Fruit fly (Drosophila melanogaster) whole organism, embryonic: ENCODE results near the gene brm.
A peak's percentile ranks its signal among the peaks of the same experiment; 100 is the strongest.

Experiments used
- Awh ChIP-seq: fragments of 200-800 bp; sonication (Bioruptor generic); IDR thresholded peaks from 2 replicates; pipeline ENCODE4, ENCODE4 v1.3.6; 2022; ENCODE audit warnings: missing biosample characterization, missing genetic modification characterization
- Bdp1 ChIP-seq: fragments of 200-800 bp; sonication (Bioruptor generic); optimal IDR thresholded peaks from 3 replicates; lab custom pipeline; 2016; ENCODE audit warnings: missing biosample characterization, missing genetic modification characterization
- BtbVII ChIP-seq: fragments of 200-800 bp; sonication (Bioruptor generic); optimal IDR thresholded peaks from 3 replicates; lab custom pipeline; 2017; ENCODE audit warnings: missing biosample characterization, mild to moderate bottlenecking, missing genetic modification characterization
- CG10321 ChIP-seq: fragments of 200-800 bp; sonication (Bioruptor generic); IDR thresholded peaks from 2 replicates; pipeline ENCODE4 v1.3.6; 2022; ENCODE audit warnings: missing biosample characterization, missing genetic modification characterization
- CG10565 ChIP-seq: fragments of 200-800 bp; sonication (Bioruptor generic); optimal IDR thresholded peaks from 3 replicates; lab custom pipeline; 2016; ENCODE audit warnings: missing biosample characterization, mild to moderate bottlenecking, missing genetic modification characterization
- CG12236 ChIP-seq: fragments of 200-800 bp; sonication (Bioruptor generic); optimal IDR thresholded peaks from 2 replicates; lab custom pipeline; 2016; ENCODE audit warnings: missing biosample characterization, missing genetic modification characterization
- CG13424 ChIP-seq: fragments of 200-800 bp; sonication (Bioruptor generic); optimal IDR thresholded peaks from 2 replicates; lab custom pipeline; 2019; ENCODE audit warnings: missing biosample characterization, mild to moderate bottlenecking, missing genetic modification characterization, moderate library complexity
- CG14860 ChIP-seq: fragments of 200-800 bp; sonication (Bioruptor generic); IDR thresholded peaks from 3 replicates; pipeline ENCODE4 v1.3.6; 2022; ENCODE audit warnings: missing biosample characterization, missing genetic modification characterization; ENCODE audit not compliant: partially characterized antibody
- CG15269 ChIP-seq: fragments of 200-800 bp; sonication (Bioruptor generic); optimal IDR thresholded peaks from 2 replicates; lab custom pipeline; 2018; ENCODE audit warnings: missing biosample characterization, mild to moderate bottlenecking, missing genetic modification characterization, moderate library complexity
- CG15479 ChIP-seq: fragments of 200-800 bp; sonication (Bioruptor generic); optimal IDR thresholded peaks from 3 replicates; lab custom pipeline; 2019; ENCODE audit warnings: missing biosample characterization, mild to moderate bottlenecking, missing genetic modification characterization, moderate library complexity
- CG16863 ChIP-seq: fragments of 200-800 bp; sonication (Bioruptor generic); optimal IDR thresholded peaks from 3 replicates; lab custom pipeline; 2016; ENCODE audit warnings: missing biosample characterization, missing genetic modification characterization
- CG17328 ChIP-seq: fragments of 200-800 bp; sonication (Bioruptor generic); IDR thresholded peaks from 2 replicates; pipeline ENCODE4 v1.3.6; 2022; ENCODE audit warnings: missing biosample characterization, missing genetic modification characterization
- CG17568 ChIP-seq: fragments of 200-800 bp; sonication (Bioruptor generic); optimal IDR thresholded peaks from 2 replicates; lab custom pipeline; 2018; ENCODE audit warnings: missing biosample characterization, mild to moderate bottlenecking, missing genetic modification characterization, moderate library complexity
- CG30431 ChIP-seq: fragments of 200-800 bp; sonication (Bioruptor generic); optimal IDR thresholded peaks from 2 replicates; lab custom pipeline; 2017; ENCODE audit warnings: missing biosample characterization, missing genetic modification characterization
- CG33557 ChIP-seq: fragments of 200-800 bp; sonication (Bioruptor generic); optimal IDR thresholded peaks from 2 replicates; lab custom pipeline; 2019; ENCODE audit warnings: missing biosample characterization, mild to moderate bottlenecking, missing genetic modification characterization, moderate library complexity
- CG42726 ChIP-seq: fragments of 200-800 bp; sonication (Bioruptor generic); IDR thresholded peaks from 2 replicates; pipeline ENCODE4 v1.3.6; 2022; ENCODE audit warnings: missing biosample characterization, missing genetic modification characterization; ENCODE audit not compliant: partially characterized antibody
- CG4617 ChIP-seq: fragments of 200-800 bp; sonication (Bioruptor generic); optimal IDR thresholded peaks from 3 replicates; lab custom pipeline; 2016; ENCODE audit warnings: missing biosample characterization, missing genetic modification characterization, borderline replicate concordance
- CG6175 ChIP-seq: fragments of 200-800 bp; sonication (Bioruptor generic); IDR thresholded peaks from 3 replicates; pipeline ENCODE4 v1.3.6; 2022; ENCODE audit warnings: missing biosample characterization, missing genetic modification characterization
- CG9609 ChIP-seq: fragments of 200-800 bp; sonication (Bioruptor generic); optimal IDR thresholded peaks from 3 replicates; lab custom pipeline; 2016; ENCODE audit warnings: missing biosample characterization, missing genetic modification characterization
- D19B ChIP-seq: fragments of 200-800 bp; sonication (Bioruptor generic); optimal IDR thresholded peaks from 2 replicates; lab custom pipeline; 2017; ENCODE audit warnings: missing biosample characterization, mild to moderate bottlenecking, missing genetic modification characterization
- Dad ChIP-seq: fragments of 200-800 bp; sonication (Bioruptor generic); optimal IDR thresholded peaks from 3 replicates; lab custom pipeline; 2016; ENCODE audit warnings: missing biosample characterization, missing genetic modification characterization
- Doc3 ChIP-seq: fragments of 200-800 bp; sonication (Bioruptor generic); IDR thresholded peaks from 3 replicates; pipeline ENCODE4 v1.3.6; 2022; ENCODE audit warnings: missing biosample characterization, missing genetic modification characterization; ENCODE audit not compliant: partially characterized antibody
- ERR ChIP-seq: fragments of 200-800 bp; sonication (Bioruptor generic); optimal IDR thresholded peaks from 2 replicates; lab custom pipeline; 2016; ENCODE audit warnings: missing biosample characterization, missing genetic modification characterization
- HLH54F ChIP-seq: fragments of 200-800 bp; sonication (Bioruptor generic); optimal IDR thresholded peaks from 3 replicates; lab custom pipeline; 2016; ENCODE audit warnings: missing biosample characterization, missing genetic modification characterization
- Kr ChIP-seq: fragments of 200-800 bp; sonication (Bioruptor generic); optimal IDR thresholded peaks from 2 replicates; lab custom pipeline; 2017; ENCODE audit warnings: missing biosample characterization, mild to moderate bottlenecking, missing genetic modification characterization
- Med ChIP-seq: fragments of 200-800 bp; sonication (Bioruptor generic); peaks from one replicate; lab custom pipeline; 2016; ENCODE audit warnings: missing biosample characterization, missing genetic modification characterization, mild to moderate bottlenecking, inconsistent platforms, moderate library complexity
- Meics ChIP-seq: fragments of 200-800 bp; sonication (Bioruptor generic); optimal IDR thresholded peaks from 2 replicates; lab custom pipeline; 2017; ENCODE audit warnings: missing biosample characterization, mild to moderate bottlenecking, missing genetic modification characterization
- NC2α ChIP-seq: fragments of 200-800 bp; sonication (Bioruptor generic); optimal IDR thresholded peaks from 2 replicates; lab custom pipeline; 2016; ENCODE audit warnings: missing biosample characterization, missing genetic modification characterization
- Pdp1 ChIP-seq, 2 experiments: fragments of 200-800 bp; sonication (Bioruptor generic); optimal IDR thresholded peaks; 3 replicates each; lab custom pipeline; 2016; ENCODE audit warnings: missing biosample characterization in 2 of 2, missing genetic modification characterization in 2 of 2, mild to moderate bottlenecking in 1 of 2, moderate library complexity in 1 of 2
- Ptx1 ChIP-seq: fragments of 200-800 bp; sonication (Bioruptor generic); IDR thresholded peaks from 2 replicates; pipeline ENCODE4 v1.3.6; 2022; ENCODE audit warnings: missing biosample characterization, missing genetic modification characterization
- Sry-β ChIP-seq: fragments of 200-800 bp; sonication (Bioruptor generic); optimal IDR thresholded peaks from 2 replicates; lab custom pipeline; 2018; ENCODE audit warnings: missing biosample characterization, mild to moderate bottlenecking, missing genetic modification characterization, moderate library complexity
- Ssrp ChIP-seq: fragments of 200-800 bp; sonication (Bioruptor generic); optimal IDR thresholded peaks from 2 replicates; lab custom pipeline; 2018; ENCODE audit warnings: missing biosample characterization, mild to moderate bottlenecking, missing genetic modification characterization, moderate library complexity
- TFAM ChIP-seq: fragments of 200-800 bp; sonication (Bioruptor generic); optimal IDR thresholded peaks from 2 replicates; lab custom pipeline; 2017; ENCODE audit warnings: missing biosample characterization, missing genetic modification characterization, inconsistent platforms
- Xbp1 ChIP-seq: fragments of 200-800 bp; sonication (Bioruptor generic); optimal IDR thresholded peaks from 3 replicates; lab custom pipeline; 2016; ENCODE audit warnings: missing biosample characterization, mild to moderate bottlenecking, missing genetic modification characterization
- ac ChIP-seq: fragments of 200-800 bp; sonication (Bioruptor generic); optimal IDR thresholded peaks from 3 replicates; lab custom pipeline; 2017; ENCODE audit warnings: missing biosample characterization, mild to moderate bottlenecking, missing genetic modification characterization
- ap ChIP-seq: fragments of 200-800 bp; sonication (Bioruptor generic); IDR thresholded peaks from 2 replicates; pipeline ENCODE4 v1.3.6; 2022; ENCODE audit warnings: missing biosample characterization, missing genetic modification characterization
- az2 ChIP-seq: fragments of 200-800 bp; sonication (Bioruptor generic); optimal IDR thresholded peaks from 3 replicates; lab custom pipeline; 2016; ENCODE audit warnings: missing biosample characterization, missing genetic modification characterization
- bigmax ChIP-seq: fragments of 200-800 bp; sonication (Bioruptor generic); optimal IDR thresholded peaks from 2 replicates; lab custom pipeline; 2018; ENCODE audit warnings: missing biosample characterization, mild to moderate bottlenecking, missing genetic modification characterization
- br ChIP-seq: fragments of >200 bp; optimal IDR thresholded peaks from 2 replicates; lab custom pipeline; 2017
- crol ChIP-seq: fragments of 200-800 bp; sonication (Bioruptor generic); IDR thresholded peaks from 2 replicates; pipeline ENCODE4 v1.3.6; 2022; ENCODE audit warnings: missing biosample characterization, missing genetic modification characterization
- gcm ChIP-seq: fragments of 200-800 bp; sonication (Bioruptor generic); optimal IDR thresholded peaks from 2 replicates; lab custom pipeline; 2019; ENCODE audit warnings: missing biosample characterization, mild to moderate bottlenecking, missing genetic modification characterization, moderate library complexity
- her ChIP-seq: fragments of 200-800 bp; sonication (Bioruptor generic); optimal IDR thresholded peaks from 2 replicates; lab custom pipeline; 2016; ENCODE audit warnings: missing biosample characterization, missing genetic modification characterization
- kay ChIP-seq: fragments of 200-800 bp; sonication (Bioruptor generic); optimal IDR thresholded peaks from 2 replicates; lab custom pipeline; 2016; ENCODE audit warnings: missing biosample characterization, missing genetic modification characterization
- phol ChIP-seq: fragments of 200-800 bp; sonication (Bioruptor generic); optimal IDR thresholded peaks from 3 replicates; lab custom pipeline; 2018; ENCODE audit warnings: missing biosample characterization, mild to moderate bottlenecking, missing genetic modification characterization, moderate library complexity
- ranshi ChIP-seq: fragments of 200-800 bp; sonication (Bioruptor generic); IDR thresholded peaks from 2 replicates; pipeline ENCODE4 v1.3.6; 2022; ENCODE audit warnings: missing biosample characterization, missing genetic modification characterization
- sens-2 ChIP-seq: fragments of 200-800 bp; sonication (Bioruptor generic); IDR thresholded peaks from 2 replicates; pipeline ENCODE4 v1.3.6; 2022; ENCODE audit warnings: missing biosample characterization, missing genetic modification characterization
- slou ChIP-seq: fragments of 200-800 bp; sonication (Bioruptor generic); optimal IDR thresholded peaks from 3 replicates; lab custom pipeline; 2016; ENCODE audit warnings: missing biosample characterization, missing genetic modification characterization
- unc-4 ChIP-seq: fragments of 200-800 bp; sonication (Bioruptor generic); IDR thresholded peaks from 2 replicates; pipeline ENCODE4 v1.3.6; 2022; ENCODE audit warnings: missing biosample characterization, missing genetic modification characterization; ENCODE audit not compliant: partially characterized antibody
- unpg ChIP-seq: fragments of 200-800 bp; sonication (Bioruptor generic); optimal IDR thresholded peaks from 3 replicates; lab custom pipeline; 2018; ENCODE audit warnings: missing biosample characterization, mild to moderate bottlenecking, missing genetic modification characterization, moderate library complexity
- vfl ChIP-seq: fragments of 200-800 bp; sonication (Bioruptor generic); optimal IDR thresholded peaks from 2 replicates; lab custom pipeline; 2016; ENCODE audit warnings: missing biosample characterization, missing genetic modification characterization
- zfh2 ChIP-seq: fragments of 200-800 bp; sonication (Bioruptor generic); optimal IDR thresholded peaks from 2 replicates; lab custom pipeline; 2016; ENCODE audit warnings: missing biosample characterization, missing genetic modification characterization

Gene brm

dm6 chr3L:15988039-15988546 lies 5.4 kb upstream of the brm start, which contains the start of gene Hip14 (continued):
- TF ChIP-seq CG42726: no peak
- no peak for TF ChIP-seq gcm
- no peak for TF ChIP-seq Meics (GFP tag; lab: Kevin White, UChicago)
- peak; percentile 28 for TF ChIP-seq CG13424 (tag; lab: Kevin White, UChicago)
- TF ChIP-seq CG17568 (GFP tag; lab: Kevin White, UChicago): no peak
- no peak for TF ChIP-seq slou
- no peak for TF ChIP-seq ap
- TF ChIP-seq Pdp1 (GFP tag; optimal IDR thresholded peaks at IDR 0.05; lab: Kevin White, UChicago): peak in 1 of 2 experiments; percentile 49
- TF ChIP-seq br (lab: Kevin White, UChicago): no peak
- no peak for TF ChIP-seq CG6175 (GFP tag; lab: Robert Waterston, UW)
- TF ChIP-seq CG4617 (GFP tag; lab: Kevin White, UChicago): peak; percentile 89
- TF ChIP-seq D19B: no peak
- TF ChIP-seq zfh2: peak; percentile 19
- TF ChIP-seq CG16863 (GFP tag; lab: Kevin White, UChicago): no peak
- TF ChIP-seq Ssrp (tag; lab: Kevin White, UChicago): peak; percentile 21
- peak; percentile 41; the same call in 1 of the 3 replicates for TF ChIP-seq Doc3 (GFP tag; lab: Robert Waterston, UW)
- no peak for TF ChIP-seq Dad (GFP tag; lab: Kevin White, UChicago)
- TF ChIP-seq Awh (GFP tag; lab: Robert Waterston, UW): no peak
- no peak for TF ChIP-seq Ptx1 (GFP tag; lab: Robert Waterston, UW)
- no peak for TF ChIP-seq az2 (GFP tag; lab: Kevin White, UChicago)
- no peak for TF ChIP-seq unpg (GFP tag; lab: Kevin White, UChicago)
- TF ChIP-seq ac (GFP tag; lab: Kevin White, UChicago): no peak
- peak; percentile 10 for TF ChIP-seq ERR
- TF ChIP-seq Bdp1 (GFP tag; lab: Kevin White, UChicago): no peak
- no peak for TF ChIP-seq kay
- no peak for TF ChIP-seq CG12236 (GFP tag; lab: Kevin White, UChicago)
- TF ChIP-seq HLH54F: peak; percentile 0
- no peak for TF ChIP-seq CG10565 (GFP tag; lab: Kevin White, UChicago)
- peak; percentile 91 for TF ChIP-seq crol (GFP tag; lab: Robert Waterston, UW)
- no peak for TF ChIP-seq her (GFP tag; lab: Kevin White, UChicago)
- TF ChIP-seq vfl: no peak
- peak; percentile 42; the same call in 1 of the 2 replicates for TF ChIP-seq unc-4 (GFP tag; lab: Robert Waterston, UW)
- no peak for TF ChIP-seq bigmax (GFP tag; lab: Kevin White, UChicago)
- TF ChIP-seq ranshi (GFP tag; lab: Robert Waterston, UW): no peak
- TF ChIP-seq CG33557 (GFP tag; lab: Kevin White, UChicago): no peak
- no peak for TF ChIP-seq sens-2
- no peak for TF ChIP-seq TFAM
- TF ChIP-seq CG17328 (GFP tag; lab: Robert Waterston, UW): 0 out of 2 replicates have a peak, but pooled peaks have one; percentile 8
- peak; percentile 37 for TF ChIP-seq phol (tag; lab: Kevin White, UChicago)
- no peak for TF ChIP-seq CG15269 (tag; lab: Kevin White, UChicago)
- TF ChIP-seq Xbp1 (GFP tag; lab: Kevin White, UChicago): peak; percentile 11
- no peak for TF ChIP-seq Kr (GFP tag; lab: Kevin White, UChicago)
- no peak for TF ChIP-seq CG30431
- no peak for TF ChIP-seq NC2α (GFP tag; lab: Kevin White, UChicago)
- TF ChIP-seq Med (GFP tag; lab: Kevin White, UChicago): peak; percentile 80
- peak; percentile 56 for TF ChIP-seq CG15479
- TF ChIP-seq Sry-β: no peak
- no peak for TF ChIP-seq CG14860 (GFP tag; lab: Robert Waterston, UW)
- peak; percentile 4 for TF ChIP-seq BtbVII (GFP tag; lab: Kevin White, UChicago)
- no peak for TF ChIP-seq CG9609 (GFP tag; lab: Kevin White, UChicago)
- TF ChIP-seq CG10321 (GFP tag; lab: Robert Waterston, UW): no peak
